Fruit fly (Drosophila melanogaster) whole organism, embryonic: ENCODE data around the gene CG42538.

ENCODE experiments used
- Antp ChIP-seq: fragments of 200-800 bp; sonication (Bioruptor generic); optimal IDR thresholded peaks from 3 replicates; lab custom pipeline; 2016; ENCODE audit warnings: missing biosample characterization, missing genetic modification characterization
- BEAF-32 ChIP-seq: fragments of 200-800 bp; sonication (Bioruptor generic); optimal IDR thresholded peaks from 3 replicates; lab custom pipeline; 2017; ENCODE audit warnings: missing biosample characterization, missing genetic modification characterization, mild to moderate bottlenecking, moderate library complexity, missing genetic modification reagents
- CG10267 ChIP-seq: fragments of 200-800 bp; sonication (Bioruptor generic); optimal IDR thresholded peaks from 2 replicates; lab custom pipeline; 2018; ENCODE audit warnings: missing biosample characterization, mild to moderate bottlenecking, missing genetic modification characterization, moderate library complexity
- CG10462 ChIP-seq: fragments of 200-800 bp; sonication (Bioruptor generic); optimal IDR thresholded peaks from 2 replicates; lab custom pipeline; 2016; ENCODE audit warnings: missing biosample characterization, missing genetic modification characterization
- CG10654 ChIP-seq: fragments of 200-800 bp; sonication (Bioruptor generic); optimal IDR thresholded peaks from 2 replicates; lab custom pipeline; 2016; ENCODE audit warnings: missing biosample characterization, missing genetic modification characterization
- CG12104 ChIP-seq: fragments of 200-800 bp; sonication (Bioruptor generic); optimal IDR thresholded peaks from 3 replicates; lab custom pipeline; 2016; ENCODE audit warnings: missing biosample characterization, missing genetic modification characterization
- CG12659 ChIP-seq: fragments of 200-800 bp; sonication (Bioruptor generic); optimal IDR thresholded peaks from 3 replicates; lab custom pipeline; 2017; ENCODE audit warnings: mild to moderate bottlenecking, missing biosample characterization, missing genetic modification reagents, missing genetic modification characterization
- CG15514 ChIP-seq: fragments of 200-800 bp; sonication (Bioruptor generic); optimal IDR thresholded peaks from 3 replicates; lab custom pipeline; 2017; ENCODE audit warnings: missing biosample characterization, missing genetic modification characterization, mild to moderate bottlenecking, moderate library complexity, missing genetic modification reagents
- CG2129 ChIP-seq: fragments of 200-800 bp; sonication (Bioruptor generic); IDR thresholded peaks from 2 replicates; pipeline ENCODE4 v1.3.6; 2022; ENCODE audit warnings: missing biosample characterization, missing genetic modification characterization; ENCODE audit not compliant: partially characterized antibody
- CG31365 ChIP-seq: fragments of 200-800 bp; sonication (Bioruptor generic); optimal IDR thresholded peaks from 2 replicates; lab custom pipeline; 2018; ENCODE audit warnings: missing biosample characterization, mild to moderate bottlenecking, missing genetic modification characterization
- CG33557 ChIP-seq: fragments of 200-800 bp; sonication (Bioruptor generic); optimal IDR thresholded peaks from 2 replicates; lab custom pipeline; 2019; ENCODE audit warnings: missing biosample characterization, mild to moderate bottlenecking, missing genetic modification characterization, moderate library complexity
- CG3995 ChIP-seq: fragments of 200-800 bp; sonication (Bioruptor generic); optimal IDR thresholded peaks from 3 replicates; lab custom pipeline; 2016; ENCODE audit warnings: missing biosample characterization, missing genetic modification characterization
- CG4424 ChIP-seq: fragments of 200-800 bp; sonication (Bioruptor generic); optimal IDR thresholded peaks from 3 replicates; lab custom pipeline; 2016; ENCODE audit warnings: missing biosample characterization, missing genetic modification characterization
- CG7357 ChIP-seq: fragments of 200-800 bp; sonication (Bioruptor generic); IDR thresholded peaks from 3 replicates; pipeline ENCODE4 v1.3.6; 2022; ENCODE audit warnings: missing biosample characterization, missing genetic modification characterization
- CG8089 ChIP-seq: fragments of 200-800 bp; sonication (Bioruptor generic); optimal IDR thresholded peaks from 3 replicates; lab custom pipeline; 2016; ENCODE audit warnings: missing biosample characterization, missing genetic modification characterization
- CG8281 ChIP-seq: fragments of 200-800 bp; sonication (Bioruptor generic); optimal IDR thresholded peaks from 2 replicates; lab custom pipeline; 2018; ENCODE audit warnings: missing biosample characterization, mild to moderate bottlenecking, missing genetic modification characterization, moderate library complexity
- CG8290 ChIP-seq, 3 experiments: fragments of 200-800 bp; sonication (Bioruptor generic); optimal IDR thresholded peaks; 2 replicates each; lab custom pipeline; 2016 to 2019; ENCODE audit warnings: missing biosample characterization in 3 of 3, missing genetic modification characterization in 3 of 3, mild to moderate bottlenecking in 2 of 3, moderate library complexity in 1 of 3
- Chrac-16 ChIP-seq: fragments of 200-800 bp; sonication (Bioruptor generic); optimal IDR thresholded peaks from 3 replicates; lab custom pipeline; 2016; ENCODE audit warnings: missing biosample characterization, missing genetic modification characterization
- Dp ChIP-seq: fragments of 200-800 bp; sonication (Bioruptor generic); optimal IDR thresholded peaks from 2 replicates; lab custom pipeline; 2018; ENCODE audit warnings: missing biosample characterization, mild to moderate bottlenecking, missing genetic modification characterization, moderate library complexity
- E2f2 ChIP-seq: fragments of 200-800 bp; sonication (Bioruptor generic); IDR thresholded peaks from 2 replicates; pipeline ENCODE4 v1.3.6; 2022; ENCODE audit warnings: missing biosample characterization, missing genetic modification characterization
- Elba2 ChIP-seq: fragments of 200-800 bp; sonication (Bioruptor generic); optimal IDR thresholded peaks from 3 replicates; lab custom pipeline; 2016; ENCODE audit warnings: missing biosample characterization, missing genetic modification characterization
- Ets65A ChIP-seq: fragments of 200-800 bp; sonication (Bioruptor generic); peaks from one replicate; lab custom pipeline; 2016; ENCODE audit warnings: missing biosample characterization, missing genetic modification characterization
- HmgD ChIP-seq: fragments of 200-800 bp; sonication (Bioruptor generic); optimal IDR thresholded peaks from 3 replicates; lab custom pipeline; 2016; ENCODE audit warnings: missing biosample characterization, missing genetic modification characterization
- Hr3 ChIP-seq: fragments of 200-800 bp; sonication (Bioruptor generic); optimal IDR thresholded peaks from 3 replicates; lab custom pipeline; 2016; ENCODE audit warnings: missing biosample characterization, missing genetic modification characterization
- Lpt ChIP-seq: fragments of >200 bp; optimal IDR thresholded peaks from 2 replicates; lab custom pipeline; 2018; ENCODE audit warnings: missing biosample characterization, missing genetic modification characterization
- MBD-R2 ChIP-seq: fragments of 200-800 bp; sonication (Bioruptor generic); IDR thresholded peaks from 2 replicates; pipeline ENCODE4 v1.3.6; 2022; ENCODE audit warnings: missing biosample characterization, missing genetic modification characterization
- MESR4 ChIP-seq: fragments of 200-800 bp; sonication (Bioruptor generic); optimal IDR thresholded peaks from 2 replicates; lab custom pipeline; 2018; ENCODE audit warnings: missing biosample characterization, mild to moderate bottlenecking, missing genetic modification characterization, moderate library complexity
- Med ChIP-seq: fragments of 200-800 bp; sonication (Bioruptor generic); peaks from one replicate; lab custom pipeline; 2016; ENCODE audit warnings: missing biosample characterization, missing genetic modification characterization, mild to moderate bottlenecking, inconsistent platforms, moderate library complexity
- Pdp1 ChIP-seq, 2 experiments: fragments of 200-800 bp; sonication (Bioruptor generic); optimal IDR thresholded peaks; 3 replicates each; lab custom pipeline; 2016; ENCODE audit warnings: missing biosample characterization in 2 of 2, missing genetic modification characterization in 2 of 2, mild to moderate bottlenecking in 1 of 2, moderate library complexity in 1 of 2
- Poxn ChIP-seq: fragments of 200-800 bp; sonication (Bioruptor generic); IDR thresholded peaks from 2 replicates; pipeline ENCODE4 v1.3.6; 2022; ENCODE audit warnings: missing biosample characterization, missing genetic modification characterization
- Scr ChIP-seq: fragments of 200-800 bp; sonication (Bioruptor generic); IDR thresholded peaks from 2 replicates; pipeline ENCODE4 v1.3.6; 2022; ENCODE audit warnings: missing biosample characterization, missing genetic modification characterization; ENCODE audit not compliant: partially characterized antibody
- Spps ChIP-seq: fragments of 200-800 bp; sonication (Bioruptor generic); optimal IDR thresholded peaks from 2 replicates; lab custom pipeline; 2018; ENCODE audit warnings: missing biosample characterization, mild to moderate bottlenecking, missing genetic modification characterization
- Usf ChIP-seq: fragments of 200-800 bp; sonication (Bioruptor generic); optimal IDR thresholded peaks from 2 replicates; lab custom pipeline; 2017; ENCODE audit warnings: missing genotype, missing biosample characterization, missing genetic modification characterization
- YL-1 ChIP-seq: fragments of 200-800 bp; sonication (Bioruptor generic); optimal IDR thresholded peaks from 3 replicates; lab custom pipeline; 2017; ENCODE audit warnings: missing biosample characterization, mild to moderate bottlenecking, missing genetic modification characterization
- ato ChIP-seq: fragments of 200-800 bp; sonication (Bioruptor generic); IDR thresholded peaks from 2 replicates; pipeline ENCODE4 v1.3.6; 2022; ENCODE audit warnings: missing biosample characterization, missing genetic modification characterization; ENCODE audit not compliant: partially characterized antibody
- bsh ChIP-seq, 2 experiments: fragments of 200-800 bp; sonication (Bioruptor generic); optimal IDR thresholded peaks; 2 replicates each; lab custom pipeline; 2017 to 2018; ENCODE audit warnings: mild to moderate bottlenecking in 2 of 2, missing biosample characterization in 2 of 2, missing genetic modification characterization in 2 of 2, moderate library complexity in 1 of 2
- chn ChIP-seq: fragments of 200-800 bp; sonication (Bioruptor generic); optimal IDR thresholded peaks from 2 replicates; lab custom pipeline; 2016; ENCODE audit warnings: missing biosample characterization, missing genetic modification characterization
- eyg ChIP-seq: fragments of 200-800 bp; sonication (Bioruptor generic); optimal IDR thresholded peaks from 3 replicates; lab custom pipeline; 2016; ENCODE audit warnings: missing biosample characterization, missing genetic modification characterization
- gfzf ChIP-seq: fragments of 200-800 bp; sonication (Bioruptor generic); optimal IDR thresholded peaks from 2 replicates; lab custom pipeline; 2016; ENCODE audit warnings: missing biosample characterization, mild to moderate bottlenecking, missing genetic modification characterization, moderate library complexity
- insv ChIP-seq, 2 experiments: fragments of 200-800 bp; sonication (Bioruptor generic); optimal IDR thresholded peaks; 3 replicates each; lab custom pipeline; 2016 to 2018; ENCODE audit warnings: missing biosample characterization in 2 of 2, missing genetic modification characterization in 2 of 2
- inv ChIP-seq: fragments of 200-800 bp; sonication (Bioruptor generic); IDR thresholded peaks from 2 replicates; pipeline ENCODE4 v1.3.6; 2022; ENCODE audit warnings: missing biosample characterization, missing genetic modification characterization; ENCODE audit not compliant: partially characterized antibody
- knrl ChIP-seq: fragments of 200-800 bp; sonication (Bioruptor generic); IDR thresholded peaks from 3 replicates; pipeline ENCODE4 v1.3.6; 2022; ENCODE audit warnings: missing biosample characterization, missing genetic modification characterization; ENCODE audit not compliant: partially characterized antibody
- pnt ChIP-seq: fragments of 200-800 bp; sonication (Bioruptor generic); optimal IDR thresholded peaks from 3 replicates; lab custom pipeline; 2016; ENCODE audit warnings: missing biosample characterization, missing genetic modification characterization
- salm ChIP-seq: fragments of 200-800 bp; sonication (Bioruptor generic); optimal IDR thresholded peaks from 2 replicates; lab custom pipeline; 2018; ENCODE audit warnings: missing biosample characterization, mild to moderate bottlenecking, missing genetic modification characterization
- sens ChIP-seq: fragments of 200-800 bp; sonication (Bioruptor generic); peaks from one replicate; lab custom pipeline; 2016; ENCODE audit warnings: missing biosample characterization, missing genetic modification characterization
- sens-2 ChIP-seq: fragments of 200-800 bp; sonication (Bioruptor generic); IDR thresholded peaks from 2 replicates; pipeline ENCODE4 v1.3.6; 2022; ENCODE audit warnings: missing biosample characterization, missing genetic modification characterization
- tna ChIP-seq: fragments of 200-800 bp; sonication (Bioruptor generic); IDR thresholded peaks from 2 replicates; pipeline ENCODE4 v1.3.6; 2022; ENCODE audit warnings: missing biosample characterization, missing genetic modification characterization; ENCODE audit not compliant: partially characterized antibody

The CG42538 gene

dm6 chr3L:16034224-16034623 lies at the start of gene CG42538:
Gene CG42538, plus strand, starts transcription at chr3L:16034524.
- no peak for TF ChIP-seq pnt (GFP tag; lab: Kevin White, UChicago)
- no peak for TF ChIP-seq Antp (GFP tag; lab: Kevin White, UChicago)
- TF ChIP-seq Elba2 (GFP tag; lab: Kevin White, UChicago), result peak; percentile 18
- TF ChIP-seq CG15514 (GFP tag; lab: Kevin White, UChicago), result no peak
- no peak for TF ChIP-seq CG2129 (GFP tag; lab: Robert Waterston, UW)
- TF ChIP-seq Pdp1 (GFP tag; optimal IDR thresholded peaks at IDR 0.05; lab: Kevin White, UChicago), result peak in 1 of 2 experiments; percentile 25
- TF ChIP-seq eyg (GFP tag; lab: Kevin White, UChicago), result no peak

dm6 chr3L:15987635-15988034 lies 46.7 kb upstream of the CG42538 start, which contains the start of gene PolD1:
Gene PolD1, minus strand, starts transcription at chr3L:15987815.
- TF ChIP-seq Ets65A (GFP tag; lab: Kevin White, UChicago) (peak; percentile 43), HmgD (GFP tag; lab: Kevin White, UChicago) (no peak), Poxn (GFP tag; lab: Robert Waterston, UW) (no peak), Spps (no peak), Med (GFP tag; lab: Kevin White, UChicago) (peak; percentile 16), knrl (GFP tag; lab: Robert Waterston, UW) (no peak), MBD-R2 (GFP tag; lab: Robert Waterston, UW) (peak; percentile 31), Chrac-16 (GFP tag; lab: Kevin White, UChicago) (peak; percentile 5), E2f2 (GFP tag; lab: Robert Waterston, UW) (peak; percentile 50), CG4424 (GFP tag; lab: Kevin White, UChicago) (peak; percentile 1), CG3995 (peak; percentile 74), gfzf (peak; percentile 55), Dp (peak; percentile 51)
- TF ChIP-seq, all 482 proteins: peak for 9

DNA sequence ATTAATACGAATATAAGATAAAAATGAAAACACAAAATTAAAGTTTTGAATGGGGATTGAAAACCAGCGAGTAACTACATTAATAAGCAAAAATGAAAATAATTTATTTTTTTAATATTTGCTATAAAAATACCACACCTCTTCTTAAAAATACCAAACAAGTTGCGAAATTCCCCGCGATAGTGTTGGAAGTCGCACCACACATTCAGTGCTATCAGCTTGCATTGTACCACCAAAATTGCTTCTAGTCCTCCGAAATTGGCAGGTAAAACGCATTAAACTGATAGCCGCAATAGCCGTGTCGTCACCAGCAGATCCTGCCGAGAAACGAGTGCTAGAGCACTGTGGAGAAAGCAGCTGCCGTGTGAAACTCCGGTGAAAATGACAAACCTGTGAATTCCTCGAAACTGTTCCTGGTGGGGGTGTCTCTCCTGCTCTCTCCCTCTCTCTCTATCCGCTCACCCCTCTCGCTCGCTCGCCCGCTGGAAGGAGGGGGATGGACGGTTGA lies 46.2 kb upstream of the CG42538 start, which contains the start of gene Hip14:
Hip14 (plus strand) TSS at position 198 of the 508 bp plus-strand sequence.
- TF ChIP-seq CG8281 (tag; lab: Kevin White, UChicago), result no peak
- peak; percentile 29 for TF ChIP-seq BEAF-32 (GFP tag; lab: Kevin White, UChicago)
- no peak for TF ChIP-seq Lpt (GFP tag; lab: Kevin White, UChicago)
- no peak for TF ChIP-seq tna (GFP tag; lab: Robert Waterston, UW)
- no peak for TF ChIP-seq CG10462 (GFP tag; lab: Kevin White, UChicago)
- no peak for TF ChIP-seq sens-2 (GFP tag; lab: Robert Waterston, UW)
- TF ChIP-seq Hr3 (GFP tag; lab: Kevin White, UChicago), result peak; percentile 12
- 0 out of 2 replicates have a peak, but pooled peaks have one; percentile 12 for TF ChIP-seq ato (GFP tag; lab: Robert Waterston, UW)
- no peak for TF ChIP-seq Chrac-16 (GFP tag; lab: Kevin White, UChicago)
- peak; percentile 15 for TF ChIP-seq chn (GFP tag; lab: Kevin White, UChicago)
- no peak for TF ChIP-seq bsh (GFP tag; optimal IDR thresholded peaks at IDR 0.05; lab: Kevin White, UChicago)
- TF ChIP-seq Usf (GFP tag; lab: Kevin White, UChicago), result no peak
- no peak for TF ChIP-seq CG8290 (GFP tag; optimal IDR thresholded peaks at IDR 0.05; lab: Kevin White, UChicago)
- no peak for TF ChIP-seq CG8290 (tag; optimal IDR thresholded peaks at IDR 0.05; lab: Kevin White, UChicago)
- no peak for TF ChIP-seq CG31365 (tag; lab: Kevin White, UChicago)
- TF ChIP-seq inv (GFP tag; lab: Robert Waterston, UW), result no peak
- TF ChIP-seq YL-1 (GFP tag; lab: Kevin White, UChicago), result peak; percentile 84
- peak; percentile 94 for TF ChIP-seq CG10267 (tag; lab: Kevin White, UChicago)
- TF ChIP-seq CG12659, result peak; percentile 70
- TF ChIP-seq CG12104 (GFP tag; lab: Kevin White, UChicago), result peak; percentile 55
- TF ChIP-seq Scr (GFP tag; lab: Robert Waterston, UW), result peak; percentile 22; the same call in 1 of the 2 replicates
- TF ChIP-seq CG7357 (GFP tag; lab: Robert Waterston, UW), result no peak
- TF ChIP-seq CG33557 (GFP tag; lab: Kevin White, UChicago), result no peak
- TF ChIP-seq MESR4 (GFP tag; lab: Kevin White, UChicago), result peak; percentile 98
- TF ChIP-seq insv (GFP tag; optimal IDR thresholded peaks at IDR 0.05; lab: Kevin White, UChicago), result no peak
- no peak for TF ChIP-seq salm (tag; lab: Kevin White, UChicago)
- no peak for TF ChIP-seq CG10654
- TF ChIP-seq CG8089 (GFP tag; lab: Kevin White, UChicago), result no peak
- TF ChIP-seq sens, result peak; percentile 86
